Worm (Caenorhabditis elegans) whole organism, L4 larva: Measurements from ENCODE around the gene cmtr-2.
A peak's percentile ranks its signal among the peaks of the same experiment; 100 is the strongest.

Source experiments
- D1046.2 ChIP-seq: fragments of 200-800 bp; sonication (Bioruptor generic); IDR thresholded peaks from 2 replicates; pipeline ENCODE4 v1.3.6; 2022; ENCODE audit warnings: missing genetic modification characterization, missing compliant biosample characterization
- F26F4.8 ChIP-seq: fragments of 200-800 bp; sonication (Bioruptor generic); conservative IDR thresholded peaks from 2 replicates; pipeline ENCODE4 v1.3.6; 2022; ENCODE audit warnings: missing genetic modification characterization, missing compliant biosample characterization
- F37D6.2 ChIP-seq: sonication (generic microtip); optimal IDR thresholded peaks from 2 replicates; lab custom pipeline; 2016; ENCODE audit warnings: mild to moderate bottlenecking, missing genetic modification characterization, missing compliant biosample characterization
- F49E8.2 ChIP-seq: sonication (generic microtip); optimal IDR thresholded peaks from 2 replicates; lab custom pipeline; 2016; ENCODE audit warnings: missing compliant biosample characterization, mild to moderate bottlenecking, missing genetic modification characterization, borderline replicate concordance
- R02D3.7 ChIP-seq: fragments of 150-350 bp; sonication (generic microtip); optimal IDR thresholded peaks from 3 replicates; lab custom pipeline; 2014; ENCODE audit warnings: missing biosample characterization, missing genetic modification characterization
- T20F7.1 ChIP-seq: fragments of 200-800 bp; sonication (Bioruptor generic); optimal IDR thresholded peaks from 2 replicates; lab custom pipeline; 2018; ENCODE audit warnings: mild to moderate bottlenecking, missing genetic modification characterization, missing compliant biosample characterization
- Y75B8A.6 ChIP-seq: fragments of 200-800 bp; sonication (Bioruptor generic); IDR thresholded peaks from 2 replicates; pipeline ENCODE4 v1.3.6; 2022; ENCODE audit warnings: missing genetic modification reagents, missing genetic modification characterization, missing compliant biosample characterization
- ama-1 ChIP-seq: fragments of 150-350 bp; optimal IDR thresholded peaks from 2 replicates; lab custom pipeline; 2014; ENCODE audit warnings: inconsistent platforms, mixed read lengths
- ceh-20 ChIP-seq: fragments of 200-800 bp; sonication (Bioruptor generic); IDR thresholded peaks from 2 replicates; pipeline ENCODE4 v1.3.6; 2022; ENCODE audit warnings: missing genetic modification reagents, missing genetic modification characterization, missing compliant biosample characterization
- ctbp-1 ChIP-seq: fragments of 200-800 bp; sonication (Bioruptor generic); IDR thresholded peaks from 2 replicates; pipeline ENCODE4 v1.3.6; 2022; ENCODE audit warnings: missing genetic modification reagents, missing genetic modification characterization, missing compliant biosample characterization
- daf-12 ChIP-seq: fragments of 150-350 bp; optimal IDR thresholded peaks from 2 replicates; lab custom pipeline; 2014; ENCODE audit warnings: missing biosample characterization, missing genetic modification reagents, missing genetic modification characterization
- daf-8 ChIP-seq: fragments of 200-800 bp; sonication (Bioruptor generic); IDR thresholded peaks from 2 replicates; pipeline ENCODE4 v1.3.6; 2022; ENCODE audit warnings: missing genetic modification characterization, missing compliant biosample characterization
- dmd-9 ChIP-seq: fragments of 200-800 bp; sonication (Bioruptor generic); IDR thresholded peaks from 2 replicates; pipeline ENCODE4 v1.3.6; 2022; ENCODE audit warnings: missing genetic modification reagents, missing genetic modification characterization, missing compliant biosample characterization
- dve-1 ChIP-seq: sonication (generic microtip); optimal IDR thresholded peaks from 2 replicates; lab custom pipeline; 2017; ENCODE audit warnings: antibody characterized with exemption, mild to moderate bottlenecking, missing genetic modification characterization, missing compliant biosample characterization; ENCODE audit not compliant: insufficient read depth
- fos-1 ChIP-seq: fragments of 150-350 bp; optimal IDR thresholded peaks from 2 replicates; lab custom pipeline; 2014; ENCODE audit warnings: missing biosample characterization, missing genetic modification characterization
- hif-1 ChIP-seq, 2 experiments: sonication (generic microtip); optimal IDR thresholded peaks; 2 replicates each; lab custom pipeline; 2016 to 2017; ENCODE audit warnings: missing compliant biosample characterization in 2 of 2, missing genetic modification characterization in 2 of 2, missing genetic modification reagents in 2 of 2, missing genotype in 2 of 2, mild to moderate bottlenecking in 1 of 2
- hlh-11 ChIP-seq: fragments of 200-800 bp; sonication (Bioruptor generic); optimal IDR thresholded peaks from 2 replicates; lab custom pipeline; 2018; ENCODE audit warnings: mild to moderate bottlenecking, missing genetic modification characterization, missing compliant biosample characterization
- hlh-30 ChIP-seq: sonication (generic microtip); optimal IDR thresholded peaks from 2 replicates; lab custom pipeline; 2017; ENCODE audit warnings: antibody characterized with exemption, mild to moderate bottlenecking, missing genetic modification characterization, missing compliant biosample characterization; ENCODE audit not compliant: insufficient read depth
- hmg-1.1 ChIP-seq: fragments of 200-800 bp; sonication (Bioruptor generic); IDR thresholded peaks from 2 replicates; pipeline ENCODE4 v1.3.6; 2022; ENCODE audit warnings: missing genetic modification reagents, missing genetic modification characterization, missing compliant biosample characterization
- jun-1 ChIP-seq: fragments of 150-350 bp; optimal IDR thresholded peaks from 2 replicates; lab custom pipeline; 2014; ENCODE audit warnings: missing biosample characterization, missing genetic modification reagents, missing genetic modification characterization
- lim-7 ChIP-seq: fragments of 200-800 bp; sonication (Bioruptor generic); IDR thresholded peaks from 2 replicates; pipeline ENCODE4 v1.3.6; 2022; ENCODE audit warnings: missing genetic modification characterization, missing compliant biosample characterization
- lin-29 ChIP-seq: fragments of 200-800 bp; sonication (Bioruptor generic); IDR thresholded peaks from 2 replicates; pipeline ENCODE4 v1.3.6; 2022; ENCODE audit warnings: missing genetic modification reagents, missing genetic modification characterization, missing compliant biosample characterization
- lsy-2 ChIP-seq, 2 experiments: fragments of 150-350 bp in 1 of 2; sonication (generic microtip) in 1 of 2; optimal IDR thresholded peaks; 2 replicates each; lab custom pipeline; 2014 to 2017; ENCODE audit warnings: missing biosample characterization in 2 of 2, missing genetic modification characterization in 2 of 2
- madf-5 ChIP-seq, 2 experiments: fragments of 200-800 bp; sonication (Bioruptor generic); IDR thresholded peaks; 2 replicates each; pipeline ENCODE4 v1.3.6; 2022; ENCODE audit warnings: missing compliant biosample characterization in 2 of 2, missing genetic modification characterization in 2 of 2
- madf-9 ChIP-seq: fragments of 200-800 bp; sonication (Bioruptor generic); conservative IDR thresholded peaks from 2 replicates; pipeline ENCODE4 v1.3.6; 2022; ENCODE audit warnings: missing genetic modification reagents, missing genetic modification characterization, missing compliant biosample characterization
- mdl-1 ChIP-seq, 2 experiments: fragments of 150-350 bp in 1 of 2; sonication (generic microtip) in 1 of 2; optimal IDR thresholded peaks; 2 replicates each; lab custom pipeline; 2014 to 2017; ENCODE audit warnings: missing biosample characterization in 2 of 2, missing genetic modification characterization in 2 of 2
- mep-1 ChIP-seq: fragments of 150-350 bp; sonication (generic microtip); optimal IDR thresholded peaks from 3 replicates; lab custom pipeline; 2014; ENCODE audit warnings: missing biosample characterization, missing genetic modification characterization
- nhr-102 ChIP-seq: sonication (generic microtip); optimal IDR thresholded peaks from 2 replicates; lab custom pipeline; 2016; ENCODE audit warnings: mild to moderate bottlenecking, missing genetic modification characterization, moderate library complexity, missing compliant biosample characterization
- nhr-111 ChIP-seq: fragments of 200-800 bp; sonication (Bioruptor generic); optimal IDR thresholded peaks from 2 replicates; lab custom pipeline; 2018; ENCODE audit warnings: mild to moderate bottlenecking, missing genetic modification characterization, missing compliant biosample characterization
- nhr-25 ChIP-seq: sonication (generic microtip); optimal IDR thresholded peaks from 2 replicates; lab custom pipeline; 2017; ENCODE audit warnings: missing genetic modification characterization, mild to moderate bottlenecking, missing compliant biosample characterization, antibody characterized with exemption, moderate library complexity, borderline replicate concordance; ENCODE audit not compliant: insufficient read depth
- nhr-41 ChIP-seq: fragments of 200-800 bp; sonication (Bioruptor generic); IDR thresholded peaks from 2 replicates; pipeline ENCODE4 v1.3.6; 2022; ENCODE audit warnings: missing genetic modification reagents, missing genetic modification characterization, missing compliant biosample characterization
- nhr-6 ChIP-seq: fragments of 150-350 bp; optimal IDR thresholded peaks from 2 replicates; lab custom pipeline; 2014; ENCODE audit warnings: missing biosample characterization, missing genetic modification characterization
- nhr-77 ChIP-seq: fragments of 150-350 bp; optimal IDR thresholded peaks from 2 replicates; lab custom pipeline; 2014; ENCODE audit warnings: missing biosample characterization, missing genetic modification characterization
- pha-4 ChIP-seq, 2 experiments: fragments of 150-350 bp in 1 of 2; fragments of 200-800 bp in 1 of 2; sonication (Bioruptor generic) in 1 of 2; IDR thresholded peaks in 1 of 2; optimal IDR thresholded peaks in 1 of 2; 2 replicates each; pipeline versions ENCODE4 v1.3.6 to Lab custom; 2014 to 2022; ENCODE audit warnings: missing genetic modification characterization in 2 of 2, missing genetic modification reagents in 2 of 2, missing biosample characterization in 1 of 2, missing compliant biosample characterization in 1 of 2
- php-3 ChIP-seq: fragments of 200-800 bp; sonication (Bioruptor generic); IDR thresholded peaks from 2 replicates; pipeline ENCODE4 v1.3.6; 2022; ENCODE audit warnings: missing genetic modification reagents, missing genetic modification characterization, missing compliant biosample characterization
- rbr-2 ChIP-seq: sonication (generic microtip); optimal IDR thresholded peaks from 2 replicates; lab custom pipeline; 2016; ENCODE audit warnings: missing genotype, missing genetic modification characterization, missing compliant biosample characterization
- set-16 ChIP-seq: fragments of 200-800 bp; sonication (Bioruptor generic); IDR thresholded peaks from 2 replicates; pipeline ENCODE4 v1.3.6; 2022; ENCODE audit warnings: missing genetic modification reagents, missing genetic modification characterization, missing compliant biosample characterization
- spr-3 ChIP-seq: fragments of 200-800 bp; sonication (Bioruptor generic); optimal IDR thresholded peaks from 2 replicates; lab custom pipeline; 2018; ENCODE audit warnings: mild to moderate bottlenecking, missing genetic modification characterization, missing compliant biosample characterization
- unc-130 ChIP-seq: sonication (generic microtip); optimal IDR thresholded peaks from 2 replicates; lab custom pipeline; 2016; ENCODE audit warnings: missing genetic modification reagents, missing genetic modification characterization, missing compliant biosample characterization
- unc-62 ChIP-seq, 3 experiments: fragments of 150-350 bp in 1 of 3; sonication (generic microtip); optimal IDR thresholded peaks in 2 of 3; peaks in 1 of 3; 1 replicate in 1 of 3; 2 replicates in 2 of 3; lab custom pipeline; 2014 to 2017; ENCODE audit warnings: missing biosample characterization in 3 of 3, missing genetic modification characterization in 3 of 3, missing genetic modification reagents in 3 of 3, missing genotype in 1 of 3
- zfp-2 ChIP-seq: sonication (generic microtip); optimal IDR thresholded peaks from 2 replicates; lab custom pipeline; 2016; ENCODE audit warnings: mild to moderate bottlenecking, missing genetic modification characterization, missing compliant biosample characterization
- zip-2 ChIP-seq: fragments of 150-350 bp; optimal IDR thresholded peaks from 2 replicates; lab custom pipeline; 2014; ENCODE audit warnings: missing biosample characterization, missing genetic modification characterization

Gene cmtr-2

DNA sequence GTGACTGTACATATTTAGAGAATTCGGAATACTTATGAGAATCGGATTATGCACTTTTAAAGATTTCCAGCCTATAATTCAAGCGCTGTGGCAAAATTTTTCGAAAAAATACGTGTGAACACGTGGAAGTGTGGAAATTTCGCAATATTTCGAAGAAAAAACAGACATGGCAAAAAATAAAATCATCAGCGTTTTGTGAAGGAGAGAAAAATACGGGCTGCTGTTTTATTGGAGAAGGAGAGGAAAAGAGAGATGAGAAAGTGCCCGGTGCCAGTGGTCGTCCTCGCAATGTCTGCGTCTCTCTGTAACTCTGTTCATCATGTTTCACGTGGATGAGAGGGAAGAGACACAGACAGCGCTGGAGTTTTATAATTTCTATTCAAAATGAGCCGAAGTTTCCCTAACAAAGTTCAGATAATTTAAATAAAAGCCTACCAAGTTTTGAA, 9.2 kb upstream of the cmtr-2 start (continued):
- TF ChIP-seq F26F4.8 (no peak), pha-4 (GFP tag; IDR thresholded peaks at IDR 0.05; lab: Robert Waterston, UW) (peak; percentile 86), pha-4 (tag; optimal IDR thresholded peaks at IDR 0.05; lab: Kevin White, UChicago) (no peak), nhr-102 (peak; percentile 63), ceh-20 (GFP tag; lab: Robert Waterston, UW) (peak; percentile 61), F37D6.2 (peak; percentile 35), ctbp-1 (GFP tag; lab: Robert Waterston, UW) (peak; percentile 66), nhr-111 (peak; percentile 49), daf-12 (tag; lab: Kevin White, UChicago) (no peak), F49E8.2 (peak; percentile 29), R02D3.7 (no peak), jun-1 (tag; lab: Kevin White, UChicago) (peak; percentile 10), dve-1 (peak; percentile 86), T20F7.1 (peak; percentile 67), hif-1 (tag; optimal IDR thresholded peaks at IDR 0.05; lab: Kevin White, UChicago) (peak in 1 of 2 experiments; percentile 75), madf-5 (GFP tag; IDR thresholded peaks at IDR 0.05; lab: Robert Waterston, UW) (0 out of 4 replicates have a peak, but pooled peaks have one; percentile 21 to 57), zfp-2 (tag; lab: Kevin White, UChicago) (no peak), madf-9 (no peak), lim-7 (peak; percentile 54; the same call in 1 of the 2 replicates), lin-29 (GFP tag; lab: Robert Waterston, UW) (no peak), zip-2 (no peak), dmd-9 (GFP tag; lab: Robert Waterston, UW) (0 out of 2 replicates have a peak, but pooled peaks have one; percentile 25), unc-130 (GFP tag; lab: Kevin White, UChicago) (peak; percentile 52), nhr-25 (tag; lab: Kevin White, UChicago) (peak; percentile 69), rbr-2 (tag; lab: Kevin White, UChicago) (peak; percentile 59), spr-3 (GFP tag; lab: Kevin White, UChicago) (peak; percentile 27), set-16 (GFP tag; lab: Robert Waterston, UW) (0 out of 2 replicates have a peak, but pooled peaks have one; percentile 24), php-3 (GFP tag; lab: Robert Waterston, UW) (no peak), mdl-1 (tag; optimal IDR thresholded peaks at IDR 0.05; lab: Kevin White, UChicago) (peak; percentile 88 to 94), hlh-30 (tag; lab: Kevin White, UChicago) (peak; percentile 95), D1046.2 (no peak; the same call in 1 of the 2 replicates), daf-8 (GFP tag; lab: Robert Waterston, UW) (no peak), nhr-41 (GFP tag; lab: Robert Waterston, UW) (no peak; the same call in 1 of the 2 replicates), unc-62 (GFP tag; optimal IDR thresholded peaks at IDR 0.05 in 1 of 2; lab: Kevin White, UChicago) (peak in 1 of 2 experiments; percentile 92), unc-62 (tag; optimal IDR thresholded peaks at IDR 0.05; lab: Kevin White, UChicago) (no peak), ama-1 (peak; percentile 95), mep-1 (peak; percentile 87), nhr-6 (tag; lab: Kevin White, UChicago) (peak; percentile 47), fos-1 (tag; lab: Kevin White, UChicago) (no peak), nhr-77 (tag; lab: Kevin White, UChicago) (peak; percentile 44), Y75B8A.6 (GFP tag; lab: Robert Waterston, UW) (peak; percentile 70; the same call in 1 of the 2 replicates), hlh-11 (tag; lab: Kevin White, UChicago) (peak; percentile 86), lsy-2 (tag; optimal IDR thresholded peaks at IDR 0.05; lab: Kevin White, UChicago) (peak; percentile 62 to 84), hmg-1.1 (GFP tag; lab: Robert Waterston, UW) (peak; percentile 74)
